Fruit fly (Drosophila melanogaster) whole organism, embryonic: ENCODE measurements around the gene CG3679.

Source experiments
- Abd-B ChIP-seq: fragments of 200-800 bp; sonication (Bioruptor generic); optimal IDR thresholded peaks from 2 replicates; lab custom pipeline; 2018; ENCODE audit warnings: missing biosample characterization, mild to moderate bottlenecking, missing genetic modification characterization, moderate library complexity
- Asciz ChIP-seq: fragments of 200-800 bp; sonication (Bioruptor generic); optimal IDR thresholded peaks from 2 replicates; lab custom pipeline; 2017; ENCODE audit warnings: missing biosample characterization, mild to moderate bottlenecking, missing genetic modification characterization, missing genetic modification reagents
- Atf3 ChIP-seq: fragments of 200-800 bp; sonication (Bioruptor generic); optimal IDR thresholded peaks from 3 replicates; lab custom pipeline; 2016; ENCODE audit warnings: missing biosample characterization, missing genetic modification characterization
- CG11560 ChIP-seq: fragments of 200-800 bp; sonication (Bioruptor generic); IDR thresholded peaks from 3 replicates; pipeline ENCODE4 v1.3.6; 2022; ENCODE audit warnings: missing biosample characterization, missing genetic modification characterization
- CG13424 ChIP-seq: fragments of 200-800 bp; sonication (Bioruptor generic); optimal IDR thresholded peaks from 2 replicates; lab custom pipeline; 2019; ENCODE audit warnings: missing biosample characterization, mild to moderate bottlenecking, missing genetic modification characterization, moderate library complexity
- CG13624 ChIP-seq: fragments of 200-800 bp; sonication (Bioruptor generic); optimal IDR thresholded peaks from 2 replicates; lab custom pipeline; 2016; ENCODE audit warnings: missing biosample characterization, missing genetic modification characterization
- CG1602 ChIP-seq: fragments of 200-800 bp; sonication (Bioruptor generic); optimal IDR thresholded peaks from 3 replicates; lab custom pipeline; 2016; ENCODE audit warnings: missing biosample characterization, missing genetic modification characterization
- CG18599 ChIP-seq: fragments of 200-800 bp; sonication (Bioruptor generic); optimal IDR thresholded peaks from 3 replicates; lab custom pipeline; 2017; ENCODE audit warnings: missing biosample characterization, missing genetic modification characterization, mild to moderate bottlenecking, moderate library complexity, missing genetic modification reagents
- CG2116 ChIP-seq: fragments of 200-800 bp; sonication (Bioruptor generic); optimal IDR thresholded peaks from 3 replicates; lab custom pipeline; 2018; ENCODE audit warnings: missing biosample characterization, mild to moderate bottlenecking, missing genetic modification characterization
- CG2129 ChIP-seq: fragments of 200-800 bp; sonication (Bioruptor generic); IDR thresholded peaks from 2 replicates; pipeline ENCODE4 v1.3.6; 2022; ENCODE audit warnings: missing biosample characterization, missing genetic modification characterization; ENCODE audit not compliant: partially characterized antibody
- CG2199 ChIP-seq: fragments of 200-800 bp; sonication (Bioruptor generic); IDR thresholded peaks from 3 replicates; pipeline ENCODE4 v1.3.6; 2022; ENCODE audit warnings: missing biosample characterization, missing genetic modification characterization
- CG33557 ChIP-seq: fragments of 200-800 bp; sonication (Bioruptor generic); optimal IDR thresholded peaks from 2 replicates; lab custom pipeline; 2019; ENCODE audit warnings: missing biosample characterization, mild to moderate bottlenecking, missing genetic modification characterization, moderate library complexity
- CG3995 ChIP-seq: fragments of 200-800 bp; sonication (Bioruptor generic); optimal IDR thresholded peaks from 3 replicates; lab custom pipeline; 2016; ENCODE audit warnings: missing biosample characterization, missing genetic modification characterization
- CG4404 ChIP-seq: fragments of 200-800 bp; sonication (Bioruptor generic); IDR thresholded peaks from 2 replicates; pipeline ENCODE4 v1.3.6; 2022; ENCODE audit warnings: missing biosample characterization, missing genetic modification characterization
- CG4854 ChIP-seq: fragments of 200-800 bp; sonication (Bioruptor generic); optimal IDR thresholded peaks from 2 replicates; lab custom pipeline; 2016; ENCODE audit warnings: missing biosample characterization, missing genetic modification characterization, inconsistent platforms
- CG6689 ChIP-seq: fragments of 200-800 bp; sonication (Bioruptor generic); IDR thresholded peaks from 2 replicates; pipeline ENCODE4 v1.3.6; 2022; ENCODE audit warnings: missing biosample characterization, missing genetic modification characterization
- CoRest ChIP-seq: fragments of 200-800 bp; sonication (Bioruptor generic); optimal IDR thresholded peaks from 3 replicates; lab custom pipeline; 2018; ENCODE audit warnings: missing biosample characterization, mild to moderate bottlenecking, missing genetic modification characterization, moderate library complexity
- D ChIP-seq, 2 experiments: fragments of 200-800 bp in 1 of 2; fragments of >200 bp in 1 of 2; sonication (Bioruptor generic) in 1 of 2; optimal IDR thresholded peaks; 2 replicates in 1 of 2; 3 replicates in 1 of 2; lab custom pipeline; 2017; ENCODE audit warnings: mild to moderate bottlenecking in 1 of 2, missing biosample characterization in 1 of 2, missing genetic modification characterization in 1 of 2, missing genetic modification reagents in 1 of 2
- D19B ChIP-seq: fragments of 200-800 bp; sonication (Bioruptor generic); optimal IDR thresholded peaks from 2 replicates; lab custom pipeline; 2017; ENCODE audit warnings: missing biosample characterization, mild to moderate bottlenecking, missing genetic modification characterization
- Dad ChIP-seq: fragments of 200-800 bp; sonication (Bioruptor generic); optimal IDR thresholded peaks from 3 replicates; lab custom pipeline; 2016; ENCODE audit warnings: missing biosample characterization, missing genetic modification characterization
- Deaf1 ChIP-seq: fragments of 200-800 bp; optimal IDR thresholded peaks from 3 replicates; lab custom pipeline; 2019; ENCODE audit warnings: missing biosample characterization, mild to moderate bottlenecking, missing genetic modification characterization, moderate library complexity
- Dek ChIP-seq: fragments of 200-800 bp; sonication (Bioruptor generic); optimal IDR thresholded peaks from 3 replicates; lab custom pipeline; 2019; ENCODE audit warnings: missing biosample characterization, mild to moderate bottlenecking, missing genetic modification characterization, moderate library complexity
- Hand ChIP-seq: fragments of 200-800 bp; sonication (Bioruptor generic); optimal IDR thresholded peaks from 2 replicates; lab custom pipeline; 2017; ENCODE audit warnings: mild to moderate bottlenecking, missing biosample characterization, missing genetic modification reagents, missing genetic modification characterization
- Hmr ChIP-seq: fragments of 200-800 bp; sonication (Bioruptor generic); optimal IDR thresholded peaks from 3 replicates; lab custom pipeline; 2017; ENCODE audit warnings: mild to moderate bottlenecking, missing biosample characterization, missing genetic modification reagents, missing genetic modification characterization
- NK7.1 ChIP-seq: fragments of 200-800 bp; sonication (Bioruptor generic); optimal IDR thresholded peaks from 3 replicates; lab custom pipeline; 2016; ENCODE audit warnings: missing biosample characterization, missing genetic modification characterization
- Neu2 ChIP-seq: fragments of 200-800 bp; sonication (Bioruptor generic); optimal IDR thresholded peaks from 3 replicates; lab custom pipeline; 2016; ENCODE audit warnings: missing biosample characterization, missing genetic modification characterization, borderline replicate concordance
- Pdp1 ChIP-seq, 2 experiments: fragments of 200-800 bp; sonication (Bioruptor generic); optimal IDR thresholded peaks; 3 replicates each; lab custom pipeline; 2016; ENCODE audit warnings: missing biosample characterization in 2 of 2, missing genetic modification characterization in 2 of 2, mild to moderate bottlenecking in 1 of 2, moderate library complexity in 1 of 2
- Poxn ChIP-seq: fragments of 200-800 bp; sonication (Bioruptor generic); IDR thresholded peaks from 2 replicates; pipeline ENCODE4 v1.3.6; 2022; ENCODE audit warnings: missing biosample characterization, missing genetic modification characterization
- Ptx1 ChIP-seq: fragments of 200-800 bp; sonication (Bioruptor generic); IDR thresholded peaks from 2 replicates; pipeline ENCODE4 v1.3.6; 2022; ENCODE audit warnings: missing biosample characterization, missing genetic modification characterization
- Xbp1 ChIP-seq: fragments of 200-800 bp; sonication (Bioruptor generic); optimal IDR thresholded peaks from 3 replicates; lab custom pipeline; 2016; ENCODE audit warnings: missing biosample characterization, mild to moderate bottlenecking, missing genetic modification characterization
- bab2 ChIP-seq: fragments of 200-800 bp; sonication (Bioruptor generic); optimal IDR thresholded peaks from 2 replicates; lab custom pipeline; 2016; ENCODE audit warnings: missing biosample characterization, missing genetic modification characterization
- cato ChIP-seq: fragments of 200-800 bp; sonication (Bioruptor generic); optimal IDR thresholded peaks from 2 replicates; lab custom pipeline; 2016; ENCODE audit warnings: missing biosample characterization, missing genetic modification characterization, borderline replicate concordance
- cwo ChIP-seq: fragments of 200-800 bp; sonication (Bioruptor generic); optimal IDR thresholded peaks from 3 replicates; lab custom pipeline; 2017; ENCODE audit warnings: missing biosample characterization, missing genetic modification characterization, mild to moderate bottlenecking, moderate library complexity, missing genetic modification reagents
- dan ChIP-seq: fragments of 200-800 bp; sonication (Bioruptor generic); IDR thresholded peaks from 2 replicates; pipeline ENCODE4 v1.3.6; 2022; ENCODE audit warnings: missing biosample characterization, missing genetic modification characterization
- danr ChIP-seq: fragments of 200-800 bp; sonication (Bioruptor generic); IDR thresholded peaks from 2 replicates; pipeline ENCODE4 v1.3.6; 2022; ENCODE audit warnings: missing biosample characterization, missing genetic modification characterization
- fd102C ChIP-seq: fragments of 200-800 bp; sonication (Bioruptor generic); optimal IDR thresholded peaks from 2 replicates; lab custom pipeline; 2018; ENCODE audit warnings: missing biosample characterization, mild to moderate bottlenecking, missing genetic modification characterization, moderate library complexity
- gce ChIP-seq: fragments of 200-800 bp; sonication (Bioruptor generic); IDR thresholded peaks from 3 replicates; pipeline ENCODE4 v1.3.6; 2022; ENCODE audit warnings: missing biosample characterization, missing genetic modification characterization
- gfzf ChIP-seq: fragments of 200-800 bp; sonication (Bioruptor generic); optimal IDR thresholded peaks from 2 replicates; lab custom pipeline; 2016; ENCODE audit warnings: missing biosample characterization, mild to moderate bottlenecking, missing genetic modification characterization, moderate library complexity
- gt ChIP-seq: fragments of 200-800 bp; sonication (Bioruptor generic); IDR thresholded peaks from 2 replicates; pipeline ENCODE4 v1.3.6; 2022; ENCODE audit warnings: missing biosample characterization, missing genetic modification characterization
- kay ChIP-seq: fragments of 200-800 bp; sonication (Bioruptor generic); optimal IDR thresholded peaks from 2 replicates; lab custom pipeline; 2016; ENCODE audit warnings: missing biosample characterization, missing genetic modification characterization
- lola ChIP-seq, 3 experiments: fragments of >200 bp in 2 of 3; fragments of 200-800 bp in 1 of 3; sonication (Bioruptor generic) in 1 of 3; optimal IDR thresholded peaks; 2 replicates each; lab custom pipeline; 2017 to 2019; ENCODE audit warnings: missing biosample characterization in 3 of 3, missing genetic modification characterization in 3 of 3, mild to moderate bottlenecking in 1 of 3, moderate library complexity in 1 of 3
- salm ChIP-seq: fragments of 200-800 bp; sonication (Bioruptor generic); optimal IDR thresholded peaks from 2 replicates; lab custom pipeline; 2018; ENCODE audit warnings: missing biosample characterization, mild to moderate bottlenecking, missing genetic modification characterization
- schlank ChIP-seq: fragments of 200-800 bp; sonication (Bioruptor generic); optimal IDR thresholded peaks from 2 replicates; lab custom pipeline; 2018; ENCODE audit warnings: missing biosample characterization, mild to moderate bottlenecking, missing genetic modification characterization
- sd ChIP-seq: fragments of 200-800 bp; sonication (Bioruptor generic); optimal IDR thresholded peaks from 3 replicates; lab custom pipeline; 2018; ENCODE audit warnings: missing biosample characterization, mild to moderate bottlenecking, missing genetic modification characterization, moderate library complexity
- trh ChIP-seq: fragments of 200-800 bp; sonication (Bioruptor generic); optimal IDR thresholded peaks from 2 replicates; lab custom pipeline; 2016; ENCODE audit warnings: missing biosample characterization, missing genetic modification characterization
- ttk ChIP-seq: fragments of 200-800 bp; sonication (Bioruptor generic); IDR thresholded peaks from 2 replicates; pipeline ENCODE4 v2.1.2; 2022; ENCODE audit warnings: missing biosample characterization, missing genetic modification characterization
- usp ChIP-seq: fragments of >200 bp; optimal IDR thresholded peaks from 2 replicates; lab custom pipeline; 2017; ENCODE audit warnings: missing biosample characterization, missing genetic modification characterization
- wek ChIP-seq: fragments of 200-800 bp; sonication (Bioruptor generic); optimal IDR thresholded peaks from 3 replicates; lab custom pipeline; 2018; ENCODE audit warnings: missing biosample characterization, mild to moderate bottlenecking, missing genetic modification characterization, moderate library complexity

Gene CG3679

dm6 chrX:16320197-16320921 is 16.7 kb downstream of the CG3679 start, which contains the start of gene Cyp1 (continued):
- peak; percentile 59 for TF ChIP-seq gt (GFP tag; lab: Robert Waterston, UW)
- TF ChIP-seq Atf3 (GFP tag; lab: Kevin White, UChicago) = no peak
- TF ChIP-seq CG13424 (tag; lab: Kevin White, UChicago) = peak; percentile 20
- TF ChIP-seq CG1602 (GFP tag; lab: Kevin White, UChicago) = peak; percentile 1
- TF ChIP-seq Xbp1 (GFP tag; lab: Kevin White, UChicago) = peak; percentile 34
- TF ChIP-seq CG18599 = no peak
- TF ChIP-seq CG33557 (GFP tag; lab: Kevin White, UChicago) = no peak
- TF ChIP-seq dan (GFP tag; lab: Robert Waterston, UW) = no peak
- no peak for TF ChIP-seq bab2
- TF ChIP-seq CG2129 = peak; percentile 32; the same call in 1 of the 2 replicates
- TF ChIP-seq CG13624 (GFP tag; lab: Kevin White, UChicago) = no peak
- no peak for TF ChIP-seq CG2199 (GFP tag; lab: Robert Waterston, UW)
- no peak for TF ChIP-seq usp (GFP tag; lab: Kevin White, UChicago)
- TF ChIP-seq Poxn (GFP tag; lab: Robert Waterston, UW) = no peak
- peak; percentile 95 for TF ChIP-seq CG3995 (GFP tag; lab: Kevin White, UChicago)
- no peak for TF ChIP-seq CG4854 (GFP tag; lab: Kevin White, UChicago)
- no peak for TF ChIP-seq salm (tag; lab: Kevin White, UChicago)
- no peak for TF ChIP-seq schlank
- no peak for TF ChIP-seq D19B (GFP tag; lab: Kevin White, UChicago)
- TF ChIP-seq Neu2 = no peak
- no peak for TF ChIP-seq ttk (GFP tag; lab: Robert Waterston, UW)
- TF ChIP-seq gfzf = peak; percentile 28
- TF ChIP-seq Asciz (GFP tag; lab: Kevin White, UChicago) = no peak
- TF ChIP-seq kay (GFP tag; lab: Kevin White, UChicago) = no peak
- TF ChIP-seq Abd-B (GFP tag; lab: Kevin White, UChicago) = no peak
- TF ChIP-seq lola (GFP tag; optimal IDR thresholded peaks at IDR 0.05; lab: Kevin White, UChicago) = no peak
- no peak for TF ChIP-seq Dek (tag; lab: Kevin White, UChicago)
- TF ChIP-seq Hand (GFP tag; lab: Kevin White, UChicago) = no peak
- no peak for TF ChIP-seq fd102C
- TF ChIP-seq gce (GFP tag; lab: Robert Waterston, UW) = peak; percentile 61; the same call in 2 of the 3 replicates
- peak; percentile 41; the same call in 1 of the 2 replicates for TF ChIP-seq CG6689
- TF ChIP-seq sd = no peak
- peak; percentile 32 for TF ChIP-seq CoRest
- TF ChIP-seq CG4404 = 0 out of 2 replicates have a peak, but pooled peaks have one; percentile 23
- TF ChIP-seq CG11560 = no peak
- no peak for TF ChIP-seq cato
- no peak for TF ChIP-seq danr (GFP tag; lab: Robert Waterston, UW)
- TF ChIP-seq Ptx1 (GFP tag; lab: Robert Waterston, UW) = 0 out of 2 replicates have a peak, but pooled peaks have one; percentile 43
- TF ChIP-seq D (optimal IDR thresholded peaks at IDR 0.05; lab: Kevin White, UChicago) = no peak
- TF ChIP-seq D (GFP tag; optimal IDR thresholded peaks at IDR 0.05; lab: Kevin White, UChicago) = no peak
- TF ChIP-seq trh (GFP tag; lab: Kevin White, UChicago) = no peak
- TF ChIP-seq cwo (GFP tag; lab: Kevin White, UChicago) = no peak
- no peak for TF ChIP-seq NK7.1 (GFP tag; lab: Kevin White, UChicago)
- TF ChIP-seq Dad = no peak
- TF ChIP-seq wek (GFP tag; lab: Kevin White, UChicago) = peak; percentile 48
- TF ChIP-seq CG2116 (GFP tag; lab: Kevin White, UChicago) = peak; percentile 98
- TF ChIP-seq Pdp1 (GFP tag; optimal IDR thresholded peaks at IDR 0.05; lab: Kevin White, UChicago) = peak in 1 of 2 experiments; percentile 99
- TF ChIP-seq Hmr (GFP tag; lab: Kevin White, UChicago) = peak; percentile 56
- TF ChIP-seq Deaf1 (tag; lab: Kevin White, UChicago) = peak; percentile 63
